Worm (Caenorhabditis elegans): ENCODE data around the gene H06H21.11.

The H06H21.11 gene

DNA sequence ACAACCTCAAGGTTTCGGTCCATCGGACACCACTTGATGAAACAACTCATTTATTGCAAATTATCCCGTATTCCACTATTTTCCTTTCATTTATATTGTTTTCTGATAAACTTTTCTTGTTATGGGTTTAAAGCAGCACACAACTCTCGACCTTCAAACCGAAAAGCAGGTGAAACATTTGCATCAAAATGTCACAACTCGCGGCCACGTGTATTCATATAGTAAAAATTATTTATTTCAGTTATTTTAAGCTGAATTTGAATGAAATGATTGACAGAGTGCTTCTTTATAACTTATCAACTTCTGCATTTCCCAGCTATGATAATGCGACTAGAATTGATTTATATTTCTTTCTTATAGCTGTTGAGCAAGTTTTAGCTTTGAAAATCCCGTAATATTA is 4.7 kb upstream of the H06H21.11 start, which contains the start of gene srw-95 (continued):
- TF ChIP-seq bed-2 (GFP tag; IDR thresholded peaks at IDR 0.05) (no peak), tbp1 (GFP tag; optimal IDR thresholded peaks at IDR 0.05) (peak; percentile 38), madf-8 (GFP tag; conservative IDR thresholded peaks at IDR 0.05) (no peak), attf-5 (GFP tag; optimal IDR thresholded peaks at IDR 0.05) (no peak), chd-7 (tag; optimal IDR thresholded peaks at IDR 0.05) (no peak), hsf-1 (GFP tag; IDR thresholded peaks at IDR 0.05) (no peak), dpl-1 (GFP tag; optimal IDR thresholded peaks at IDR 0.05) (no peak), sptf-2 (GFP tag; optimal IDR thresholded peaks at IDR 0.05) (no peak), K12H6.12 (tag; optimal IDR thresholded peaks at IDR 0.05) (no peak), zfh-2 (GFP tag; conservative IDR thresholded peaks at IDR 0.05) (no peak), egl-18 (GFP tag; IDR thresholded peaks at IDR 0.05) (no peak), Y95B8A.8 (GFP tag; IDR thresholded peaks at IDR 0.05) (no peak), ceh-91 (GFP tag; IDR thresholded peaks at IDR 0.05) (no peak), snpc-1.3 (tag; optimal IDR thresholded peaks at IDR 0.05; ENCODE audit: insufficient read depth) (peak; percentile 19), nfya-1 (tag; optimal IDR thresholded peaks at IDR 0.05; ENCODE audit: borderline replicate concordance, insufficient read depth) (no peak), lin-54 (GFP tag; optimal IDR thresholded peaks at IDR 0.05) (peak; percentile 9), T07F8.4 (tag; optimal IDR thresholded peaks at IDR 0.05) (no peak), lin-40 (tag; optimal IDR thresholded peaks at IDR 0.05) (no peak), snpc-4 (GFP tag; optimal IDR thresholded peaks at IDR 0.05) (no peak), snpc-4 (tag; optimal IDR thresholded peaks at IDR 0.05) (peak in 2 of 4 experiments; percentile 51 to 81), Y53F4B.3 (GFP tag; IDR thresholded peaks at IDR 0.05) (no peak), egl-44 (GFP tag; IDR thresholded peaks at IDR 0.05) (no peak), cebp-1 (GFP tag; IDR thresholded peaks at IDR 0.05) (no peak), cebp-1 (tag; optimal IDR thresholded peaks at IDR 0.05) (peak; percentile 16), ets-4 (GFP tag; optimal IDR thresholded peaks at IDR 0.05) (no peak), ccch-3 (GFP tag; optimal IDR thresholded peaks at IDR 0.05) (no peak), mxl-1 (tag; optimal IDR thresholded peaks at IDR 0.05) (no peak), hlh-26 (GFP tag; conservative IDR thresholded peaks at IDR 0.05) (no peak), aptf-2 (GFP tag; conservative IDR thresholded peaks at IDR 0.05) (no peak), dpff-1 (tag; optimal IDR thresholded peaks at IDR 0.05) (no peak), F23B12.7 (tag; optimal IDR thresholded peaks at IDR 0.05; ENCODE audit: insufficient read depth) (no peak), mes-4 (tag; optimal IDR thresholded peaks at IDR 0.05) (no peak), mcd-1 (GFP tag; IDR thresholded peaks at IDR 0.05) (peak; percentile 28; the same call in 1 of the 2 replicates), snpc-1.1 (tag; optimal IDR thresholded peaks at IDR 0.05; ENCODE audit: insufficient read depth) (peak; percentile 24), C06A6.2 (GFP tag; conservative IDR thresholded peaks at IDR 0.05) (no peak), Y67H2A.10 (GFP tag; conservative IDR thresholded peaks at IDR 0.05) (no peak), ztf-3 (GFP tag; optimal IDR thresholded peaks at IDR 0.05) (no peak), F10E7.11 (tag; optimal IDR thresholded peaks at IDR 0.05) (no peak), ceh-27 (GFP tag; optimal IDR thresholded peaks at IDR 0.05) (no peak), mel-28 (tag; optimal IDR thresholded peaks at IDR 0.05; ENCODE audit: borderline replicate concordance) (no peak), F57C9.4 (tag; optimal IDR thresholded peaks at IDR 0.05) (no peak), him-1 (tag; optimal IDR thresholded peaks at IDR 0.05) (no peak), egrh-3 (GFP tag; IDR thresholded peaks at IDR 0.05) (no peak), xnd-1 (tag; optimal IDR thresholded peaks at IDR 0.05) (no peak), nhr-27 (tag; optimal IDR thresholded peaks at IDR 0.05) (no peak), ztf-18 (tag; optimal IDR thresholded peaks at IDR 0.05) (no peak), lsl-1 (GFP tag; optimal IDR thresholded peaks at IDR 0.05) (no peak), T26A5.8 (tag; optimal IDR thresholded peaks at IDR 0.05) (no peak), rcor-1 (GFP tag; IDR thresholded peaks at IDR 0.05) (peak; percentile 50; the same call in 1 of the 2 replicates)

Data from whole organism, young adult.